Worm (Caenorhabditis elegans): Measurements from ENCODE around the gene chil-26.

The chil-26 gene

ce11 chrII:9501955-9502354, 27.1 kb downstream of the chil-26 start:
- no peak for TF ChIP-seq sea-2 (GFP tag; optimal IDR thresholded peaks at IDR 0.05)
- TF ChIP-seq jun-1 (tag; optimal IDR thresholded peaks at IDR 0.05): peak; percentile 78
- TF ChIP-seq ZK546.5 (tag; optimal IDR thresholded peaks at IDR 0.05): no peak
- TF ChIP-seq ceh-16 (tag; optimal IDR thresholded peaks at IDR 0.05): no peak
- TF ChIP-seq aly-2 (tag; optimal IDR thresholded peaks at IDR 0.05): no peak
- TF ChIP-seq elt-3 (tag; optimal IDR thresholded peaks at IDR 0.05): no peak
- TF ChIP-seq ztf-4 (tag; optimal IDR thresholded peaks at IDR 0.05): no peak
- TF ChIP-seq elt-2 (tag; optimal IDR thresholded peaks at IDR 0.05): peak; percentile 98
- TF ChIP-seq nhr-12 (tag; optimal IDR thresholded peaks at IDR 0.05): no peak
- TF ChIP-seq nhr-23 (tag; optimal IDR thresholded peaks at IDR 0.05): no peak
- TF ChIP-seq pqm-1 (tag; optimal IDR thresholded peaks at IDR 0.05): peak; percentile 78
- no peak for TF ChIP-seq lin-39 (tag; optimal IDR thresholded peaks at IDR 0.05)
- TF ChIP-seq pha-4 (tag; optimal IDR thresholded peaks at IDR 0.05): peak; percentile 68

- TF ChIP-seq unc-62 (GFP tag; optimal IDR thresholded peaks at IDR 0.05) (no peak), nhr-25 (tag; optimal IDR thresholded peaks at IDR 0.05) (no peak), daf-12 (tag; optimal IDR thresholded peaks at IDR 0.05) (no peak), skn-1 (tag; optimal IDR thresholded peaks at IDR 0.05) (no peak), ztf-4 (tag; optimal IDR thresholded peaks at IDR 0.05) (no peak), pqm-1 (tag; optimal IDR thresholded peaks at IDR 0.05) (no peak), unc-39 (tag; optimal IDR thresholded peaks at IDR 0.05) (no peak), ama-1 (optimal IDR thresholded peaks at IDR 0.05) (no peak), lsy-12 (tag; optimal IDR thresholded peaks at IDR 0.05) (no peak), nhr-23 (tag; optimal IDR thresholded peaks at IDR 0.05) (no peak), ZK546.5 (tag; optimal IDR thresholded peaks at IDR 0.05) (no peak), elt-2 (tag; optimal IDR thresholded peaks at IDR 0.05) (no peak), elt-1 (tag; optimal IDR thresholded peaks at IDR 0.05) (no peak), nhr-43 (tag; optimal IDR thresholded peaks at IDR 0.05; ENCODE audit: poor library complexity, severe bottlenecking) (no peak), fkh-10 (GFP tag; optimal IDR thresholded peaks at IDR 0.05) (no peak), tbx-2 (tag; optimal IDR thresholded peaks at IDR 0.05) (no peak), fos-1 (tag; optimal IDR thresholded peaks at IDR 0.05) (no peak), mml-1 (tag; optimal IDR thresholded peaks at IDR 0.05) (no peak)
Observed at ce11 chrII:9507181-9507580, 32.3 kb downstream of the chil-26 start, which contains the start of gene gcy-3. Gene gcy-3, minus strand, starts transcription at chrII:9507281.

- no peak for TF ChIP-seq fos-1 (tag; optimal IDR thresholded peaks at IDR 0.05)
- no peak for TF ChIP-seq pha-4 (tag; optimal IDR thresholded peaks at IDR 0.05)
- TF ChIP-seq tbx-2 (tag; optimal IDR thresholded peaks at IDR 0.05): no peak
Observed at ce11 chrII:9516836-9517235, 42.0 kb downstream of the chil-26 start, which contains the start of gene gcy-1. Gene gcy-1, minus strand, starts transcription at chrII:9516936.

ce11 chrII:9518781-9519180, 43.9 kb downstream of the chil-26 start, which contains the start of the genes sfxn-1.1 and AH6.3:
Gene sfxn-1.1, minus strand, starts transcription at chrII:9518881.
Gene AH6.3, plus strand, starts transcription at chrII:9519055.
- TF ChIP-seq nhr-76 (tag; optimal IDR thresholded peaks at IDR 0.05) (no peak), nhr-237 (tag; optimal IDR thresholded peaks at IDR 0.05) (no peak), sea-2 (GFP tag; optimal IDR thresholded peaks at IDR 0.05) (no peak), elt-1 (tag; optimal IDR thresholded peaks at IDR 0.05) (no peak), ceh-9 (tag; optimal IDR thresholded peaks at IDR 0.05) (no peak), ama-1 (optimal IDR thresholded peaks at IDR 0.05) (no peak), fkh-2 (tag; optimal IDR thresholded peaks at IDR 0.05) (no peak)

ce11 chrII:9521570-9521969, 46.7 kb downstream of the chil-26 start, which contains the start of gene sra-1:
Gene sra-1, minus strand, starts transcription at chrII:9521670.
- no peak for TF ChIP-seq lin-15B (tag; optimal IDR thresholded peaks at IDR 0.05)
- no peak for TF ChIP-seq fos-1 (tag; optimal IDR thresholded peaks at IDR 0.05)
- TF ChIP-seq egl-27 (tag; optimal IDR thresholded peaks at IDR 0.05): no peak
- no peak for TF ChIP-seq pqm-1 (tag; optimal IDR thresholded peaks at IDR 0.05)
- TF ChIP-seq ceh-16 (tag; optimal IDR thresholded peaks at IDR 0.05): no peak
- no peak for TF ChIP-seq pha-4 (tag; optimal IDR thresholded peaks at IDR 0.05)
- no peak for TF ChIP-seq fkh-2 (tag; optimal IDR thresholded peaks at IDR 0.05)
- no peak for TF ChIP-seq nhr-77 (tag; optimal IDR thresholded peaks at IDR 0.05)
- TF ChIP-seq skn-1 (tag; optimal IDR thresholded peaks at IDR 0.05): no peak
- TF ChIP-seq R02D3.7 (tag; optimal IDR thresholded peaks at IDR 0.05): no peak
- no peak for TF ChIP-seq egl-5 (tag; optimal IDR thresholded peaks at IDR 0.05)
- TF ChIP-seq ceh-28 (tag; optimal IDR thresholded peaks at IDR 0.05): no peak
- TF ChIP-seq ceh-9 (tag; optimal IDR thresholded peaks at IDR 0.05): no peak
- no peak for TF ChIP-seq ceh-82 (tag; optimal IDR thresholded peaks at IDR 0.05)
- TF ChIP-seq nhr-28 (tag; optimal IDR thresholded peaks at IDR 0.05): no peak
